Fruit fly (Drosophila melanogaster) whole organism, prepupa: ENCODE data around the gene GNBP2.

Experiments
- Blimp-1 ChIP-seq: fragments of 200-800 bp; sonication (Bioruptor generic); optimal IDR thresholded peaks from 3 replicates; lab custom pipeline; 2017; ENCODE audit warnings: missing biosample characterization, missing genetic modification characterization, mild to moderate bottlenecking, moderate library complexity, missing genetic modification reagents
- CG10669 ChIP-seq: fragments of 200-800 bp; sonication (Bioruptor generic); optimal IDR thresholded peaks from 3 replicates; lab custom pipeline; 2018; ENCODE audit warnings: missing biosample characterization, mild to moderate bottlenecking, missing genetic modification characterization, moderate library complexity
- CG11902 ChIP-seq: fragments of 200-800 bp; sonication (Bioruptor generic); optimal IDR thresholded peaks from 3 replicates; lab custom pipeline; 2016; ENCODE audit warnings: missing biosample characterization, missing genetic modification characterization
- CG15336 ChIP-seq: fragments of 200-800 bp; sonication (Bioruptor generic); IDR thresholded peaks from 2 replicates; pipeline ENCODE4 v1.3.6; 2022; ENCODE audit warnings: missing biosample characterization, missing genetic modification characterization
- CG1621 ChIP-seq: fragments of 200-800 bp; sonication (Bioruptor generic); optimal IDR thresholded peaks from 3 replicates; lab custom pipeline; 2018; ENCODE audit warnings: missing biosample characterization, mild to moderate bottlenecking, missing genetic modification characterization
- CG16779 ChIP-seq: fragments of 200-800 bp; sonication (Bioruptor generic); optimal IDR thresholded peaks from 3 replicates; lab custom pipeline; 2017; ENCODE audit warnings: missing biosample characterization, mild to moderate bottlenecking, missing genetic modification characterization
- CG3032 ChIP-seq: fragments of 200-800 bp; optimal IDR thresholded peaks from 2 replicates; lab custom pipeline; 2019; ENCODE audit warnings: missing biosample characterization, mild to moderate bottlenecking, missing genetic modification characterization, moderate library complexity
- CG32006 ChIP-seq: fragments of 200-800 bp; sonication (Bioruptor generic); optimal IDR thresholded peaks from 3 replicates; lab custom pipeline; 2017; ENCODE audit warnings: missing biosample characterization, mild to moderate bottlenecking, missing genetic modification characterization
- CG3919 ChIP-seq: fragments of 200-800 bp; sonication (Bioruptor generic); optimal IDR thresholded peaks from 3 replicates; lab custom pipeline; 2016; ENCODE audit warnings: missing biosample characterization, missing genetic modification characterization
- CG4318 ChIP-seq: fragments of 200-800 bp; sonication (Bioruptor generic); optimal IDR thresholded peaks from 3 replicates; lab custom pipeline; 2017; ENCODE audit warnings: missing biosample characterization, mild to moderate bottlenecking, missing genetic modification characterization
- CG6276 ChIP-seq: fragments of 200-800 bp; sonication (Bioruptor generic); optimal IDR thresholded peaks from 2 replicates; lab custom pipeline; 2017; ENCODE audit warnings: missing biosample characterization, mild to moderate bottlenecking, missing genetic modification characterization
- CG6792 ChIP-seq: fragments of 200-800 bp; sonication (Bioruptor generic); optimal IDR thresholded peaks from 3 replicates; lab custom pipeline; 2016; ENCODE audit warnings: missing biosample characterization, missing genetic modification characterization
- CG6808 ChIP-seq: fragments of 200-800 bp; sonication (Bioruptor generic); optimal IDR thresholded peaks from 3 replicates; lab custom pipeline; 2017; ENCODE audit warnings: missing biosample characterization, missing genetic modification characterization, mild to moderate bottlenecking, moderate library complexity, missing genetic modification reagents
- CG6854 ChIP-seq: fragments of 200-800 bp; sonication (Bioruptor generic); optimal IDR thresholded peaks from 2 replicates; lab custom pipeline; 2017; ENCODE audit warnings: missing biosample characterization, mild to moderate bottlenecking, missing genetic modification characterization
- CG8632 ChIP-seq: fragments of 200-800 bp; sonication (Bioruptor generic); optimal IDR thresholded peaks from 3 replicates; lab custom pipeline; 2016; ENCODE audit warnings: missing biosample characterization, missing genetic modification characterization
- Eip78C ChIP-seq: fragments of 200-800 bp; sonication (Bioruptor generic); peaks from one replicate; lab custom pipeline; 2016; ENCODE audit warnings: missing biosample characterization, missing genetic modification characterization
- Hr39 ChIP-seq: fragments of 200-800 bp; sonication (Bioruptor generic); optimal IDR thresholded peaks from 2 replicates; lab custom pipeline; 2016; ENCODE audit warnings: missing biosample characterization, missing genetic modification characterization
- Lpt ChIP-seq: fragments of 200-800 bp; sonication (Bioruptor generic); optimal IDR thresholded peaks from 3 replicates; lab custom pipeline; 2016; ENCODE audit warnings: missing biosample characterization, missing genetic modification characterization
- Met ChIP-seq: fragments of 200-800 bp; sonication (Bioruptor generic); optimal IDR thresholded peaks from 3 replicates; lab custom pipeline; 2016; ENCODE audit warnings: missing biosample characterization, missing genetic modification characterization
- Sox102F ChIP-seq: fragments of 200-800 bp; sonication (Bioruptor generic); optimal IDR thresholded peaks from 2 replicates; lab custom pipeline; 2016; ENCODE audit warnings: missing biosample characterization, mild to moderate bottlenecking, missing genetic modification characterization
- achi ChIP-seq: fragments of 200-800 bp; sonication (Bioruptor generic); optimal IDR thresholded peaks from 3 replicates; lab custom pipeline; 2016; ENCODE audit warnings: missing biosample characterization, missing genetic modification characterization
- cyc ChIP-seq: fragments of 200-800 bp; sonication (Bioruptor generic); optimal IDR thresholded peaks from 3 replicates; lab custom pipeline; 2016; ENCODE audit warnings: missing biosample characterization, missing genetic modification characterization
- dac ChIP-seq: fragments of 200-800 bp; sonication (Bioruptor generic); optimal IDR thresholded peaks from 2 replicates; lab custom pipeline; 2017; ENCODE audit warnings: missing biosample characterization, mild to moderate bottlenecking, missing genetic modification characterization
- dsx ChIP-seq: fragments of 200-800 bp; optimal IDR thresholded peaks from 3 replicates; lab custom pipeline; 2019; ENCODE audit warnings: missing biosample characterization, mild to moderate bottlenecking, missing genetic modification characterization, moderate library complexity; ENCODE audit not compliant: poor library complexity, severe bottlenecking
- eg ChIP-seq: fragments of 200-800 bp; sonication (Bioruptor generic); IDR thresholded peaks from 3 replicates; pipeline ENCODE4 v1.3.6; 2022; ENCODE audit warnings: missing biosample characterization, missing genetic modification characterization
- fd85E ChIP-seq: fragments of 200-800 bp; sonication (Bioruptor generic); optimal IDR thresholded peaks from 3 replicates; lab custom pipeline; 2016; ENCODE audit warnings: missing biosample characterization, missing genetic modification characterization
- salr ChIP-seq, 2 experiments: fragments of 200-800 bp; sonication (Bioruptor generic); optimal IDR thresholded peaks; 3 replicates each; lab custom pipeline; 2016 to 2018; ENCODE audit warnings: missing biosample characterization in 2 of 2, missing genetic modification characterization in 2 of 2, mild to moderate bottlenecking in 1 of 2
- ss ChIP-seq, 2 experiments: fragments of 200-800 bp; sonication (Bioruptor generic); optimal IDR thresholded peaks; 2 replicates in 1 of 2; 3 replicates in 1 of 2; lab custom pipeline; 2017 to 2018; ENCODE audit warnings: mild to moderate bottlenecking in 2 of 2, missing biosample characterization in 2 of 2, missing genetic modification characterization in 2 of 2, moderate library complexity in 1 of 2
- svp ChIP-seq: fragments of 200-800 bp; sonication (Bioruptor generic); peaks from one replicate; lab custom pipeline; 2016; ENCODE audit warnings: missing biosample characterization, missing genetic modification characterization
- topi ChIP-seq: fragments of 200-800 bp; sonication (Bioruptor generic); optimal IDR thresholded peaks from 3 replicates; lab custom pipeline; 2016; ENCODE audit warnings: missing biosample characterization, missing genetic modification characterization
- vri ChIP-seq: fragments of 200-800 bp; sonication (Bioruptor generic); optimal IDR thresholded peaks from 3 replicates; lab custom pipeline; 2016; ENCODE audit warnings: missing biosample characterization, mild to moderate bottlenecking, missing genetic modification characterization

GNBP2 gene

DNA sequence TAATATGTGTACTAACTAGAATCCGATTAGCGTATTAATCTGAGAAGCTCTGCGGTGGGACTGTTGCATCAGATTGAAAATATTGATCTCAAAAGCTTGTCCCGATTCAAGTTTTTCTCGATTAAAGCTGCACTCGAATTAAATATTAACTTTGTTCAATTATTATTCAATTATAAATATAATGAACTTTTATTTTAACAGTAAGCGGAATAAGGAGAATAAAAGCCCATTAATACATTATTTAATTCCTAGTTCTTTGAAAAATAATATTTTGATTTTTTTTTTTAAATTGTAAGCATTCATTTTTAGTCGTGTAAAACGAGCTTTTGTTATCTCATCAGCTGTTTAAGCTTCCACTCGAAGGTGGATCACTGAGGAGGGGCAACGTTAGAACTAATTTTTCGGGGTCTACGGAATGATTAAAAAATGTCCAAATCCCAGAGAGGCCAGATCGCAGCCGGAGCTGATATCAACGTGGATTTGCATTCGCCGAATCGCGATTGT is at the start of gene GNBP2, which contains the start of gene GNBP1 (continued):
- TF ChIP-seq CG11902 (GFP tag; lab: Kevin White, UChicago) (peak; percentile 67), Met (GFP tag; lab: Kevin White, UChicago) (peak; percentile 87), CG15336 (GFP tag; lab: Robert Waterston, UW) (peak; percentile 96), topi (GFP tag; lab: Kevin White, UChicago) (peak; percentile 88), CG6854 (GFP tag; lab: Kevin White, UChicago) (no peak), achi (GFP tag; lab: Kevin White, UChicago) (peak; percentile 90), Eip78C (peak; percentile 97), CG6792 (GFP tag; lab: Kevin White, UChicago) (peak; percentile 88), CG6808 (GFP tag; lab: Kevin White, UChicago) (no peak)

DNA sequence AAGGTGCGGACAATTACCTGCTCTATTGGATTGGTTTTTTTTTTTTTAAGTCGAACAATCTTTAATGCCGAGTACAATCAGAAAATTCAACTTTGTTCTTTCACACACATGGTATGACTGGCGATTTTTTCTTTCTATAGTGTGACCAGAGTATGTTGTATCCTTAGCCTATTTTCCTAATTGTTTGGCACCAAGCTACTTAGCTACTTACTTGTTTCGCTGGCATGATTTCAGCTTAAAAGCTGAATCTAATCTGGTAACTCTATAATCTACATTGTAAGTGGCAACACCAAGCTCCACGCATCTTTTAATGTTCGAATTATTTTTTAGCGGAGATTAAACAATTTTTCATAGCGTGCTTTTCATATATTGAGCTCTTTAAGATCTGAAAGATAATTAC is 48.0 kb upstream of the GNBP2 start, which contains the start of gene CG12477:
CG12477 (minus strand) TSS at position 101 of the 400 bp plus-strand sequence.
- TF ChIP-seq CG6276 (GFP tag; lab: Kevin White, UChicago) (no peak), CG32006 (GFP tag; lab: Kevin White, UChicago) (no peak), CG8632 (GFP tag; lab: Kevin White, UChicago) (no peak), Lpt (GFP tag; lab: Kevin White, UChicago) (no peak), ss (GFP tag; optimal IDR thresholded peaks at IDR 0.05; lab: Kevin White, UChicago) (no peak), salr (GFP tag; optimal IDR thresholded peaks at IDR 0.05; lab: Kevin White, UChicago) (no peak), achi (GFP tag; lab: Kevin White, UChicago) (no peak), CG3032 (tag; lab: Kevin White, UChicago) (no peak), cyc (no peak), vri (GFP tag; lab: Kevin White, UChicago) (no peak), CG1621 (tag; lab: Kevin White, UChicago) (no peak), Sox102F (GFP tag; lab: Kevin White, UChicago) (no peak), dsx (GFP tag; lab: Kevin White, UChicago) (no peak)
- TF ChIP-seq, all 60 proteins: peak for 0

DNA sequence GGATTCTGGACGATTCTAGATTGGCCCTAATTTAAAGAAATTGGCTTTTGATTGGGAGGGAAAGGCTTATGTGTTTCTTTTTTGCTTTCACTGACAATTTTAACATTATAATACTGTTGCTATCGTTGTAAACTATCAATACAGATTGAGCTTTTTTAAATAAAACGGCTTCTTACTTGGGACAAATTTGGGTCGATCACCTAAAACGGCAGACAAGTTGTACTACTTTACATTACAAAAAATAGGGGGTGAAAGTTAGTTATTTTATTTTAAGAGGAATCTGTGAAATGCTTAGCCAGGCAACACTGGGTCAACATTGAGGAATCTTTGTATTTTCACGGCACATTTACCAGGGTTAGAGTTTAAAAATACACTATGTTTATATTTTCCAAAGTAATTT is 23.1 kb upstream of the GNBP2 start, which contains the start of gene Dic4:
Dic4 (minus strand) TSS at position 101 of the 400 bp plus-strand sequence.
- TF ChIP-seq Blimp-1 (GFP tag; lab: Kevin White, UChicago): no peak
- TF ChIP-seq CG10669 (GFP tag; lab: Kevin White, UChicago): no peak
- no peak for TF ChIP-seq ss (GFP tag; optimal IDR thresholded peaks at IDR 0.05; lab: Kevin White, UChicago)
- TF ChIP-seq eg (GFP tag; lab: Robert Waterston, UW): no peak
- no peak for TF ChIP-seq CG3919 (GFP tag; lab: Kevin White, UChicago)
- TF ChIP-seq Hr39: no peak
- no peak for TF ChIP-seq fd85E (GFP tag; lab: Kevin White, UChicago)
- no peak for TF ChIP-seq dac (GFP tag; lab: Kevin White, UChicago)

DNA sequence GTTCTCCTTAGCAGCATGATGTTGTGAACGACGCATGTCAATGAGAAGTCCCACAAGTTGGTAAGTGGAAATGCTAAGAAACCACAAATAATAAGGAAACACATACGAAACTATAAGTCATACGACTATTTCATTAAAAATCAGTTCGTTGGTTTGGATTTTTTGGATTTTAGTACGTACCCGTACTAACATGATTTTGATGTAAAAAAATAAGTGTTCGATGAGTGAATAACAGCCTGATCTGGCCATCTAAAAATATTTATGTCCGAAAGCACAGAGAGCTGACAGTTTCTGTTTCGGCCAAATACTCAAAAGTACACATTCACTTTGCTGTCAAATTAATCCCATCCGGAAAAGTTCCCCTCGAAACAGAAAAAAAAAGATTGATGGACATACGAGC is 18.7 kb upstream of the GNBP2 start, which contains the start of gene CG6893:
CG6893 (plus strand) TSS at position 301 of the 400 bp plus-strand sequence.
- TF ChIP-seq CG4318 (GFP tag; lab: Kevin White, UChicago): no peak
- TF ChIP-seq CG15336 (GFP tag; lab: Robert Waterston, UW): no peak

DNA sequence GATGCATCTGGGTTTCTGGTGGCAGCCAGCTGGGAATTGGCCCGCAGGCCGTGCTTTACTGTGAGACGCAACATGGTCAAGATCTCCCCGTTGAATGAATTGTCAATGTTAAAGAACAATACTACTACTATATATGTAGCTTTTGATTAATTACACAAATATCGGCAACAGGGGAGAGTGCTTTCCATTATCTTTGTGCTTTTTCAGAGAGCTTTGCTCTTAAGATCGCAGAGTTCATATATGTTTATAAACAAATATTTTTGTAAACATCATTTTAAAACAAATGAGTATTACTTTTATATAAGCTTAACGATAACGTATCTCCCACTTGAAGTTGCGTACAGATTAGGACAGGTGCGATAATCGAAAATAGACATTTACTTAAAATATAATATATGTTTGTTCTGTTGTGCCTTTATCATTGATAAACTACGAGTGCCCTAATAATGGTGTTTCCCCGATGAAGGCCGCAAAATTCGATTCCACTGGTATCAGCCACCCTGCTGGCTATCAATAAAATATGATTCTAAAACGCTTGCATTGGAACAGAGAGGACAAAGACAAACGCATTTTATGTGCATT is 11.1 kb upstream of the GNBP2 start, which contains the start of gene Cyp12c1:
Cyp12c1 (minus strand) TSS at position 100 of the 582 bp plus-strand sequence.
- peak; percentile 22 for TF ChIP-seq Eip78C
- peak; percentile 87 for TF ChIP-seq svp
- no peak for TF ChIP-seq CG32006 (GFP tag; lab: Kevin White, UChicago)
- TF ChIP-seq CG16779 (tag; lab: Kevin White, UChicago): no peak
